Worm (Caenorhabditis elegans): ENCODE measurements around the gene zchc-1A.

Gene zchc-1A

ce11 chrX:5218323-5218722 is 44.2 kb downstream of the zchc-1A start (continued):
- no peak for TF ChIP-seq snpc-4 (GFP tag; optimal IDR thresholded peaks at IDR 0.05)
- TF ChIP-seq snpc-4 (tag; optimal IDR thresholded peaks at IDR 0.05): no peak
- TF ChIP-seq nhr-27 (tag; optimal IDR thresholded peaks at IDR 0.05): no peak

DNA sequence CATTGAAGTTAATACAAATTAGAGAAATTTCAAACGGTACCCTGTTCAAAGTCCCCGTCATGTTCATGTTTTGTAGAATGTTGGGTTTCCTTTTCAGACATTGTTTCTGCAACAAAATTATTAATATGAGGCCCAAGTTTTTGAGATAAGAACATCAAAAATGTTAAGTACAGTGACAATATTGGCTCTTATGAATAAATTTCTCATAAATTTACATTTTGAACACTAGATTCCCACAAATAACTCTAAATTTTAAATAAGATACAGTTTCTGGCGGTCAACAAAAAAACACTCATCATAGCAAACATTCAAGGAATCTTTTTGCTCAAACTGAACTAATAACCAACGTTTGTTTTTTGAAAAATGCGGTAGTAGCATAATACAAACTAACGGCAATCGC is 52.1 kb downstream of the zchc-1A start, which contains the start of gene H28G03.3:
Gene H28G03.3 (minus strand): TSS at position 101 of the 400 bp plus-strand sequence.
- TF ChIP-seq lir-1 (GFP tag; conservative IDR thresholded peaks at IDR 0.05) (no peak), F10E7.11 (tag; optimal IDR thresholded peaks at IDR 0.05) (no peak), akir-1 (GFP tag; optimal IDR thresholded peaks at IDR 0.05) (no peak), hlh-12 (tag; optimal IDR thresholded peaks at IDR 0.05) (no peak), mes-4 (tag; optimal IDR thresholded peaks at IDR 0.05) (no peak), mxl-1 (tag; optimal IDR thresholded peaks at IDR 0.05) (no peak)

All from whole organism, young adult.